Fruit fly (Drosophila melanogaster) whole organism, embryonic: ENCODE measurements around the gene dgt1.

Experiments used
- Ada2b ChIP-seq: fragments of 200-800 bp; sonication (Bioruptor generic); IDR thresholded peaks from 2 replicates; pipeline ENCODE4 v1.3.6; 2022; ENCODE audit warnings: missing biosample characterization, missing genetic modification characterization
- Atf3 ChIP-seq: fragments of 200-800 bp; sonication (Bioruptor generic); optimal IDR thresholded peaks from 3 replicates; lab custom pipeline; 2016; ENCODE audit warnings: missing biosample characterization, missing genetic modification characterization
- Awh ChIP-seq: fragments of 200-800 bp; sonication (Bioruptor generic); IDR thresholded peaks from 2 replicates; pipeline ENCODE4, ENCODE4 v1.3.6; 2022; ENCODE audit warnings: missing biosample characterization, missing genetic modification characterization
- B-H1 ChIP-seq: fragments of 200-800 bp; sonication (Bioruptor generic); IDR thresholded peaks from 3 replicates; pipeline ENCODE4 v1.3.6; 2022; ENCODE audit warnings: missing biosample characterization, missing genetic modification characterization
- BtbVII ChIP-seq: fragments of 200-800 bp; sonication (Bioruptor generic); optimal IDR thresholded peaks from 3 replicates; lab custom pipeline; 2017; ENCODE audit warnings: missing biosample characterization, mild to moderate bottlenecking, missing genetic modification characterization
- CG10267 ChIP-seq: fragments of 200-800 bp; sonication (Bioruptor generic); optimal IDR thresholded peaks from 2 replicates; lab custom pipeline; 2018; ENCODE audit warnings: missing biosample characterization, mild to moderate bottlenecking, missing genetic modification characterization, moderate library complexity
- CG10462 ChIP-seq: fragments of 200-800 bp; sonication (Bioruptor generic); optimal IDR thresholded peaks from 2 replicates; lab custom pipeline; 2016; ENCODE audit warnings: missing biosample characterization, missing genetic modification characterization
- CG10565 ChIP-seq: fragments of 200-800 bp; sonication (Bioruptor generic); optimal IDR thresholded peaks from 3 replicates; lab custom pipeline; 2016; ENCODE audit warnings: missing biosample characterization, mild to moderate bottlenecking, missing genetic modification characterization
- CG10959 ChIP-seq: fragments of 200-800 bp; sonication (Bioruptor generic); IDR thresholded peaks from 2 replicates; pipeline ENCODE4 v1.3.6; 2022; ENCODE audit warnings: missing biosample characterization, missing genetic modification characterization
- CG12104 ChIP-seq: fragments of 200-800 bp; sonication (Bioruptor generic); optimal IDR thresholded peaks from 3 replicates; lab custom pipeline; 2016; ENCODE audit warnings: missing biosample characterization, missing genetic modification characterization
- CG13287 ChIP-seq: fragments of 200-800 bp; sonication (Bioruptor generic); IDR thresholded peaks from 2 replicates; pipeline ENCODE4 v1.3.6; 2022; ENCODE audit warnings: missing biosample characterization, missing genetic modification characterization; ENCODE audit not compliant: partially characterized antibody
- CG13424 ChIP-seq: fragments of 200-800 bp; sonication (Bioruptor generic); optimal IDR thresholded peaks from 2 replicates; lab custom pipeline; 2019; ENCODE audit warnings: missing biosample characterization, mild to moderate bottlenecking, missing genetic modification characterization, moderate library complexity
- CG13624 ChIP-seq: fragments of 200-800 bp; sonication (Bioruptor generic); optimal IDR thresholded peaks from 2 replicates; lab custom pipeline; 2016; ENCODE audit warnings: missing biosample characterization, missing genetic modification characterization
- CG1529 ChIP-seq: fragments of 200-800 bp; sonication (Bioruptor generic); optimal IDR thresholded peaks from 3 replicates; lab custom pipeline; 2018; ENCODE audit warnings: missing biosample characterization, missing genetic modification characterization
- CG18011 ChIP-seq: fragments of 200-800 bp; sonication (Bioruptor generic); optimal IDR thresholded peaks from 2 replicates; lab custom pipeline; 2017; ENCODE audit warnings: missing biosample characterization, missing genetic modification characterization, mild to moderate bottlenecking, moderate library complexity, missing genotype
- CG1832 ChIP-seq: fragments of 200-800 bp; sonication (Bioruptor generic); optimal IDR thresholded peaks from 2 replicates; lab custom pipeline; 2017; ENCODE audit warnings: missing biosample characterization, mild to moderate bottlenecking, missing genetic modification characterization, inconsistent platforms
- CG31388 ChIP-seq: fragments of 200-800 bp; sonication (Bioruptor generic); optimal IDR thresholded peaks from 2 replicates; lab custom pipeline; 2016; ENCODE audit warnings: missing biosample characterization, missing genetic modification characterization
- CG32767 ChIP-seq: fragments of 200-800 bp; sonication (Bioruptor generic); IDR thresholded peaks from 2 replicates; pipeline ENCODE4 v1.3.6; 2022; ENCODE audit warnings: missing biosample characterization, missing genetic modification characterization
- CG4730 ChIP-seq: fragments of 200-800 bp; sonication (Bioruptor generic); IDR thresholded peaks from 2 replicates; pipeline ENCODE4 v1.3.6; 2022; ENCODE audit warnings: missing biosample characterization, missing genetic modification characterization
- CG8924 ChIP-seq: fragments of 200-800 bp; optimal IDR thresholded peaks from 3 replicates; lab custom pipeline; 2019; ENCODE audit warnings: missing biosample characterization, mild to moderate bottlenecking, missing genetic modification characterization, moderate library complexity
- CG9215 ChIP-seq: fragments of 200-800 bp; sonication (Bioruptor generic); IDR thresholded peaks from 2 replicates; pipeline ENCODE4 v1.3.6; 2022; ENCODE audit warnings: missing biosample characterization, missing genetic modification characterization
- Camta ChIP-seq: fragments of 200-800 bp; sonication (Bioruptor generic); optimal IDR thresholded peaks from 2 replicates; lab custom pipeline; 2016; ENCODE audit warnings: missing biosample characterization, missing genetic modification characterization
- E2f2 ChIP-seq: fragments of 200-800 bp; sonication (Bioruptor generic); IDR thresholded peaks from 2 replicates; pipeline ENCODE4 v1.3.6; 2022; ENCODE audit warnings: missing biosample characterization, missing genetic modification characterization
- H2.0 ChIP-seq: fragments of 200-800 bp; sonication (Bioruptor generic); IDR thresholded peaks from 2 replicates; pipeline ENCODE4 v1.3.6; 2022; ENCODE audit warnings: missing biosample characterization, missing genetic modification characterization
- Hmx ChIP-seq: fragments of 200-800 bp; sonication (Bioruptor generic); optimal IDR thresholded peaks from 2 replicates; lab custom pipeline; 2016; ENCODE audit warnings: missing biosample characterization, missing genetic modification characterization
- Myb ChIP-seq: fragments of 200-800 bp; sonication (Bioruptor generic); optimal IDR thresholded peaks from 2 replicates; lab custom pipeline; 2016; ENCODE audit warnings: missing biosample characterization, missing genetic modification characterization
- NfI ChIP-seq: fragments of 200-800 bp; sonication (Bioruptor generic); optimal IDR thresholded peaks from 3 replicates; lab custom pipeline; 2018; ENCODE audit warnings: missing biosample characterization, mild to moderate bottlenecking, missing genetic modification characterization, moderate library complexity
- Rx ChIP-seq: fragments of 200-800 bp; sonication (Bioruptor generic); IDR thresholded peaks from 2 replicates; pipeline ENCODE4 v1.3.6; 2022; ENCODE audit warnings: missing biosample characterization, missing genetic modification characterization
- ase ChIP-seq: fragments of 200-800 bp; sonication (Bioruptor generic); IDR thresholded peaks from 3 replicates; pipeline ENCODE4 v1.3.6; 2022; ENCODE audit warnings: missing biosample characterization, missing genetic modification characterization
- ash1 ChIP-seq: fragments of 200-800 bp; sonication (Bioruptor generic); optimal IDR thresholded peaks from 2 replicates; lab custom pipeline; 2018; ENCODE audit warnings: missing biosample characterization, mild to moderate bottlenecking, missing genetic modification characterization
- bcd ChIP-seq: fragments of 200-800 bp; sonication (Bioruptor generic); optimal IDR thresholded peaks from 2 replicates; lab custom pipeline; 2017; ENCODE audit warnings: missing biosample characterization, mild to moderate bottlenecking, missing genetic modification characterization
- dati ChIP-seq: fragments of 200-800 bp; sonication (Bioruptor generic); IDR thresholded peaks from 2 replicates; pipeline ENCODE4 v1.3.6; 2022; ENCODE audit warnings: missing biosample characterization, missing genetic modification characterization
- esg ChIP-seq: fragments of 200-800 bp; sonication (Bioruptor generic); conservative IDR thresholded peaks from 2 replicates; pipeline ENCODE4 v1.3.6; 2022; ENCODE audit warnings: missing biosample characterization, missing genetic modification characterization
- fd64A ChIP-seq: fragments of 200-800 bp; sonication (Bioruptor generic); optimal IDR thresholded peaks from 3 replicates; lab custom pipeline; 2018; ENCODE audit warnings: missing biosample characterization, mild to moderate bottlenecking, missing genetic modification characterization
- fd96Cb ChIP-seq: fragments of 200-800 bp; sonication (Bioruptor generic); optimal IDR thresholded peaks from 2 replicates; lab custom pipeline; 2018; ENCODE audit warnings: missing biosample characterization, mild to moderate bottlenecking, missing genetic modification characterization, moderate library complexity
- gcm ChIP-seq: fragments of 200-800 bp; sonication (Bioruptor generic); optimal IDR thresholded peaks from 2 replicates; lab custom pipeline; 2019; ENCODE audit warnings: missing biosample characterization, mild to moderate bottlenecking, missing genetic modification characterization, moderate library complexity
- gem ChIP-seq: fragments of 200-800 bp; sonication (Bioruptor generic); optimal IDR thresholded peaks from 2 replicates; lab custom pipeline; 2019; ENCODE audit warnings: missing biosample characterization, mild to moderate bottlenecking, missing genetic modification characterization, moderate library complexity
- hb ChIP-seq: fragments of 200-800 bp; sonication (Bioruptor generic); IDR thresholded peaks from 3 replicates; pipeline ENCODE4 v1.3.6; 2022; ENCODE audit warnings: missing biosample characterization, missing genetic modification characterization; ENCODE audit not compliant: partially characterized antibody
- lola ChIP-seq, 3 experiments: fragments of >200 bp in 2 of 3; fragments of 200-800 bp in 1 of 3; sonication (Bioruptor generic) in 1 of 3; optimal IDR thresholded peaks; 2 replicates each; lab custom pipeline; 2017 to 2019; ENCODE audit warnings: missing biosample characterization in 3 of 3, missing genetic modification characterization in 3 of 3, mild to moderate bottlenecking in 1 of 3, moderate library complexity in 1 of 3
- lov ChIP-seq, 2 experiments: fragments of 200-800 bp in 1 of 2; fragments of >200 bp in 1 of 2; sonication (Bioruptor generic) in 1 of 2; IDR thresholded peaks in 1 of 2; optimal IDR thresholded peaks in 1 of 2; 2 replicates in 1 of 2; 3 replicates in 1 of 2; pipeline versions ENCODE4 v1.3.6 to Lab custom; 2017 to 2022; ENCODE audit warnings: missing biosample characterization in 1 of 2, missing genetic modification characterization in 1 of 2
- nerfin-2 ChIP-seq: fragments of 200-800 bp; sonication (Bioruptor generic); IDR thresholded peaks from 2 replicates; pipeline ENCODE4 v1.3.6; 2022; ENCODE audit warnings: missing biosample characterization, missing genetic modification characterization; ENCODE audit not compliant: partially characterized antibody
- onecut ChIP-seq: fragments of 200-800 bp; sonication (Bioruptor generic); IDR thresholded peaks from 2 replicates; pipeline ENCODE4 v1.3.6; 2022; ENCODE audit warnings: missing biosample characterization, missing genetic modification characterization
- otp ChIP-seq: fragments of 200-800 bp; sonication (Bioruptor generic); IDR thresholded peaks from 3 replicates; pipeline ENCODE4, ENCODE4 v1.3.6; 2022; ENCODE audit warnings: missing biosample characterization, missing genetic modification characterization
- pita ChIP-seq: fragments of 200-800 bp; sonication (Bioruptor generic); optimal IDR thresholded peaks from 2 replicates; lab custom pipeline; 2017; ENCODE audit warnings: missing biosample characterization, mild to moderate bottlenecking, missing genetic modification characterization
- schlank ChIP-seq: fragments of 200-800 bp; sonication (Bioruptor generic); optimal IDR thresholded peaks from 2 replicates; lab custom pipeline; 2018; ENCODE audit warnings: missing biosample characterization, mild to moderate bottlenecking, missing genetic modification characterization
- scrt ChIP-seq: fragments of 200-800 bp; sonication (Bioruptor generic); optimal IDR thresholded peaks from 2 replicates; lab custom pipeline; 2018; ENCODE audit warnings: missing biosample characterization, mild to moderate bottlenecking, missing genetic modification characterization, moderate library complexity
- sens ChIP-seq: fragments of 200-800 bp; sonication (Bioruptor generic); peaks from one replicate; lab custom pipeline; 2016; ENCODE audit warnings: missing biosample characterization, missing genetic modification characterization
- shn ChIP-seq: fragments of 200-800 bp; sonication (Bioruptor generic); optimal IDR thresholded peaks from 3 replicates; lab custom pipeline; 2016; ENCODE audit warnings: missing biosample characterization, missing genetic modification characterization
- sr ChIP-seq: fragments of 200-800 bp; sonication (Bioruptor generic); IDR thresholded peaks from 3 replicates; pipeline ENCODE4 v1.3.6; 2022; ENCODE audit warnings: missing biosample characterization, missing genetic modification characterization
- zfh1 ChIP-seq: fragments of 200-800 bp; sonication (Bioruptor generic); IDR thresholded peaks from 3 replicates; pipeline ENCODE4 v1.3.6; 2022; ENCODE audit warnings: missing biosample characterization, missing genetic modification characterization

dgt1 gene

DNA sequence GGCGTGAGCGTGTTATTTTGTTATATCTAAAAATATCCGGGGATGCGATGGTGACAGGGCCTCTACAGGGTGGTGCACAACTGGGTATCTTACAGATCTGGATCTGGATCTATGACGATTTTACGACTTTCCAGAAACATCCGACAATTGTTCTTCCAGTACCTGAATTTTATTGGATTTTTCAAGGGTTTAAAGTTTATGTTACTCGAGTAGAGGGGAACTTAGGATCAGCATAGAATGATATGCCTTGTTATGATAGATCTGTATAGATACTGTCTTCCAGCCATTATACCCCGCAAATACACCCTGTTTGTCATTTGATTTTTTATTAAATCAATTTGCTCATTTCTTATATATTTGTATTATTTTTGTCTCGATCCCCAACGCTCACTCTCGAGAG, 37.1 kb upstream of the dgt1 start (continued):
- TF ChIP-seq bcd (GFP tag; lab: Kevin White, UChicago) (peak; percentile 67), Ada2b (GFP tag; lab: Robert Waterston, UW) (peak; percentile 65), Myb (GFP tag; lab: Kevin White, UChicago) (peak; percentile 32), sr (GFP tag; lab: Robert Waterston, UW) (peak; percentile 3; the same call in 1 of the 3 replicates), BtbVII (peak; percentile 58), fd64A (GFP tag; lab: Kevin White, UChicago) (no peak), Hmx (GFP tag; lab: Kevin White, UChicago) (no peak), Rx (GFP tag; lab: Robert Waterston, UW) (no peak), CG12104 (GFP tag; lab: Kevin White, UChicago) (peak; percentile 42), CG10565 (GFP tag; lab: Kevin White, UChicago) (no peak), CG4730 (GFP tag; lab: Robert Waterston, UW) (peak; percentile 31; the same call in 1 of the 2 replicates), ase (0 out of 3 replicates have a peak, but pooled peaks have one; percentile 54), H2.0 (GFP tag; lab: Robert Waterston, UW) (0 out of 2 replicates have a peak, but pooled peaks have one; percentile 5), CG32767 (peak; percentile 54; the same call in 1 of the 2 replicates), Camta (peak; percentile 27), CG31388 (peak; percentile 18), pita (GFP tag; lab: Kevin White, UChicago) (no peak), CG10267 (tag; lab: Kevin White, UChicago) (peak; percentile 39), shn (GFP tag; lab: Kevin White, UChicago) (peak; percentile 32), CG18011 (GFP tag; lab: Kevin White, UChicago) (no peak), hb (GFP tag; lab: Robert Waterston, UW) (no peak), CG13624 (GFP tag; lab: Kevin White, UChicago) (peak; percentile 55), Awh (GFP tag; lab: Robert Waterston, UW) (0 out of 2 replicates have a peak, but pooled peaks have one; percentile 33), CG9215 (peak; percentile 70), CG13287 (GFP tag; lab: Robert Waterston, UW) (no peak), CG13424 (tag; lab: Kevin White, UChicago) (peak; percentile 80), lov (optimal IDR thresholded peaks at IDR 0.05; lab: Kevin White, UChicago) (no peak), lov (GFP tag; IDR thresholded peaks at IDR 0.05; lab: Robert Waterston, UW) (no peak), otp (GFP tag; lab: Robert Waterston, UW) (no peak), CG8924 (tag; lab: Kevin White, UChicago) (peak; percentile 68), dati (no peak), gcm (peak; percentile 5), gem (tag; lab: Kevin White, UChicago) (peak; percentile 78), esg (peak; percentile 35; the same call in 1 of the 2 replicates), scrt (GFP tag; lab: Kevin White, UChicago) (peak; percentile 49), fd96Cb (tag; lab: Kevin White, UChicago) (peak; percentile 53), nerfin-2 (GFP tag; lab: Robert Waterston, UW) (no peak), lola (GFP tag; optimal IDR thresholded peaks at IDR 0.05; lab: Kevin White, UChicago) (no peak), CG1832 (GFP tag; lab: Kevin White, UChicago) (no peak), CG10959 (no peak), zfh1 (GFP tag; lab: Robert Waterston, UW) (peak; percentile 35; the same call in 1 of the 3 replicates), B-H1 (0 out of 3 replicates have a peak, but pooled peaks have one; percentile 25), onecut (GFP tag; lab: Robert Waterston, UW) (peak; percentile 20; the same call in 1 of the 2 replicates), Atf3 (GFP tag; lab: Kevin White, UChicago) (no peak), schlank (peak; percentile 18), CG1529 (GFP tag; lab: Kevin White, UChicago) (peak; percentile 23), CG10462 (GFP tag; lab: Kevin White, UChicago) (no peak), sens (GFP tag; lab: Kevin White, UChicago) (peak; percentile 84), E2f2 (GFP tag; lab: Robert Waterston, UW) (peak; percentile 30; the same call in 1 of the 2 replicates), NfI (GFP tag; lab: Kevin White, UChicago) (peak; percentile 55), ash1 (no peak)
